Fruit fly (Drosophila melanogaster) whole organism, embryonic: ENCODE measurements around the gene CatB.
A peak's percentile ranks its signal among the peaks of the same experiment; 100 is the strongest.

Experiments
- Atf3 ChIP-seq: fragments of 200-800 bp; sonication (Bioruptor generic); optimal IDR thresholded peaks from 3 replicates; lab custom pipeline; 2016; ENCODE audit warnings: missing biosample characterization, missing genetic modification characterization
- CG10543 ChIP-seq: fragments of 200-800 bp; sonication (Bioruptor generic); optimal IDR thresholded peaks from 3 replicates; lab custom pipeline; 2017; ENCODE audit warnings: missing biosample characterization, mild to moderate bottlenecking, missing genetic modification characterization, moderate library complexity
- CG12155 ChIP-seq: fragments of 200-800 bp; sonication (Bioruptor generic); optimal IDR thresholded peaks from 3 replicates; lab custom pipeline; 2016; ENCODE audit warnings: missing biosample characterization, missing genetic modification characterization
- CG1233 ChIP-seq: fragments of 200-800 bp; sonication (Bioruptor generic); optimal IDR thresholded peaks from 4 replicates; lab custom pipeline; 2018; ENCODE audit warnings: missing biosample characterization, mild to moderate bottlenecking, missing genetic modification characterization
- CG12659 ChIP-seq: fragments of 200-800 bp; sonication (Bioruptor generic); optimal IDR thresholded peaks from 3 replicates; lab custom pipeline; 2017; ENCODE audit warnings: mild to moderate bottlenecking, missing biosample characterization, missing genetic modification reagents, missing genetic modification characterization
- CG12942 ChIP-seq: fragments of 200-800 bp; sonication (Bioruptor generic); optimal IDR thresholded peaks from 3 replicates; lab custom pipeline; 2016; ENCODE audit warnings: missing biosample characterization, missing genetic modification characterization
- CG13424 ChIP-seq: fragments of 200-800 bp; sonication (Bioruptor generic); optimal IDR thresholded peaks from 2 replicates; lab custom pipeline; 2019; ENCODE audit warnings: missing biosample characterization, mild to moderate bottlenecking, missing genetic modification characterization, moderate library complexity
- CG15011 ChIP-seq: fragments of 200-800 bp; sonication (Bioruptor generic); optimal IDR thresholded peaks from 3 replicates; lab custom pipeline; 2018; ENCODE audit warnings: missing biosample characterization, mild to moderate bottlenecking, missing genetic modification characterization
- CG15601 ChIP-seq: fragments of 200-800 bp; sonication (Bioruptor generic); optimal IDR thresholded peaks from 3 replicates; lab custom pipeline; 2019; ENCODE audit warnings: missing biosample characterization, mild to moderate bottlenecking, missing genetic modification characterization, moderate library complexity
- CG18599 ChIP-seq: fragments of 200-800 bp; sonication (Bioruptor generic); optimal IDR thresholded peaks from 3 replicates; lab custom pipeline; 2017; ENCODE audit warnings: missing biosample characterization, missing genetic modification characterization, mild to moderate bottlenecking, moderate library complexity, missing genetic modification reagents
- CG18764 ChIP-seq: fragments of 200-800 bp; sonication (Bioruptor generic); optimal IDR thresholded peaks from 3 replicates; lab custom pipeline; 2016; ENCODE audit warnings: missing biosample characterization, missing genetic modification characterization
- CG31441 ChIP-seq: fragments of 200-800 bp; sonication (Bioruptor generic); IDR thresholded peaks from 2 replicates; pipeline ENCODE4 v1.3.6; 2022; ENCODE audit warnings: missing biosample characterization, missing genetic modification characterization
- CG3163 ChIP-seq: fragments of 200-800 bp; sonication (Bioruptor generic); optimal IDR thresholded peaks from 3 replicates; lab custom pipeline; 2016; ENCODE audit warnings: missing biosample characterization, missing genetic modification characterization
- CG5953 ChIP-seq: fragments of 200-800 bp; sonication (Bioruptor generic); IDR thresholded peaks from 2 replicates; pipeline ENCODE4 v1.3.6; 2022; ENCODE audit warnings: missing biosample characterization, missing genetic modification characterization
- CG6272 ChIP-seq: fragments of 200-800 bp; sonication (Bioruptor generic); IDR thresholded peaks from 2 replicates; pipeline ENCODE4 v1.3.6; 2022; ENCODE audit warnings: missing biosample characterization, missing genetic modification characterization
- CG9932 ChIP-seq: fragments of 200-800 bp; sonication (Bioruptor generic); IDR thresholded peaks from 2 replicates; pipeline ENCODE4 v1.3.6; 2022; ENCODE audit warnings: missing biosample characterization, missing genetic modification characterization
- CTCF ChIP-seq: fragments of 200-800 bp; sonication (Bioruptor generic); optimal IDR thresholded peaks from 2 replicates; lab custom pipeline; 2017; ENCODE audit warnings: missing biosample characterization, mild to moderate bottlenecking, missing genetic modification characterization, moderate library complexity
- D19A ChIP-seq: fragments of 200-800 bp; optimal IDR thresholded peaks from 3 replicates; lab custom pipeline; 2019; ENCODE audit warnings: missing biosample characterization, mild to moderate bottlenecking, missing genetic modification characterization, moderate library complexity
- Dfd ChIP-seq, 2 experiments: fragments of >200 bp; optimal IDR thresholded peaks; 2 replicates each; lab custom pipeline; 2017; ENCODE audit warnings: missing biosample characterization in 2 of 2, missing genetic modification characterization in 2 of 2
- Dp ChIP-seq: fragments of 200-800 bp; sonication (Bioruptor generic); optimal IDR thresholded peaks from 2 replicates; lab custom pipeline; 2018; ENCODE audit warnings: missing biosample characterization, mild to moderate bottlenecking, missing genetic modification characterization, moderate library complexity
- E2f1 ChIP-seq: fragments of 200-800 bp; sonication (Bioruptor generic); IDR thresholded peaks from 2 replicates; pipeline ENCODE4 v1.3.6; 2022; ENCODE audit warnings: missing biosample characterization, missing genetic modification characterization
- E2f2 ChIP-seq: fragments of 200-800 bp; sonication (Bioruptor generic); IDR thresholded peaks from 2 replicates; pipeline ENCODE4 v1.3.6; 2022; ENCODE audit warnings: missing biosample characterization, missing genetic modification characterization
- Hand ChIP-seq: fragments of 200-800 bp; sonication (Bioruptor generic); optimal IDR thresholded peaks from 2 replicates; lab custom pipeline; 2017; ENCODE audit warnings: mild to moderate bottlenecking, missing biosample characterization, missing genetic modification reagents, missing genetic modification characterization
- Mrtf ChIP-seq: fragments of 200-800 bp; sonication (Bioruptor generic); IDR thresholded peaks from 3 replicates; pipeline ENCODE4 v1.3.6; 2022; ENCODE audit warnings: missing biosample characterization, missing genetic modification characterization
- NK7.1 ChIP-seq: fragments of 200-800 bp; sonication (Bioruptor generic); optimal IDR thresholded peaks from 3 replicates; lab custom pipeline; 2016; ENCODE audit warnings: missing biosample characterization, missing genetic modification characterization
- Scr ChIP-seq: fragments of 200-800 bp; sonication (Bioruptor generic); IDR thresholded peaks from 2 replicates; pipeline ENCODE4 v1.3.6; 2022; ENCODE audit warnings: missing biosample characterization, missing genetic modification characterization; ENCODE audit not compliant: partially characterized antibody
- Usf ChIP-seq: fragments of 200-800 bp; sonication (Bioruptor generic); optimal IDR thresholded peaks from 2 replicates; lab custom pipeline; 2017; ENCODE audit warnings: missing genotype, missing biosample characterization, missing genetic modification characterization
- amos ChIP-seq: fragments of 200-800 bp; sonication (Bioruptor generic); IDR thresholded peaks from 2 replicates; pipeline ENCODE4 v1.3.6; 2022; ENCODE audit warnings: missing biosample characterization, missing genetic modification characterization; ENCODE audit not compliant: partially characterized antibody
- aop ChIP-seq: fragments of 200-800 bp; sonication (Bioruptor generic); IDR thresholded peaks from 2 replicates; pipeline ENCODE4 v1.3.6; 2022; ENCODE audit warnings: missing biosample characterization, missing genetic modification characterization
- cato ChIP-seq: fragments of 200-800 bp; sonication (Bioruptor generic); optimal IDR thresholded peaks from 2 replicates; lab custom pipeline; 2016; ENCODE audit warnings: missing biosample characterization, missing genetic modification characterization, borderline replicate concordance
- cwo ChIP-seq: fragments of 200-800 bp; sonication (Bioruptor generic); optimal IDR thresholded peaks from 3 replicates; lab custom pipeline; 2017; ENCODE audit warnings: missing biosample characterization, missing genetic modification characterization, mild to moderate bottlenecking, moderate library complexity, missing genetic modification reagents
- fd96Cb ChIP-seq: fragments of 200-800 bp; sonication (Bioruptor generic); optimal IDR thresholded peaks from 2 replicates; lab custom pipeline; 2018; ENCODE audit warnings: missing biosample characterization, mild to moderate bottlenecking, missing genetic modification characterization, moderate library complexity
- hth ChIP-seq: fragments of >200 bp; optimal IDR thresholded peaks from 2 replicates; lab custom pipeline; 2017; ENCODE audit warnings: inconsistent platforms
- jing ChIP-seq: fragments of 200-800 bp; sonication (Bioruptor generic); optimal IDR thresholded peaks from 2 replicates; lab custom pipeline; 2018; ENCODE audit warnings: missing biosample characterization, mild to moderate bottlenecking, missing genetic modification characterization
- mirr ChIP-seq: fragments of 200-800 bp; sonication (Bioruptor generic); optimal IDR thresholded peaks from 3 replicates; lab custom pipeline; 2018; ENCODE audit warnings: missing biosample characterization, mild to moderate bottlenecking, missing genetic modification characterization
- nau ChIP-seq: fragments of 200-800 bp; sonication (Bioruptor generic); optimal IDR thresholded peaks from 3 replicates; lab custom pipeline; 2017; ENCODE audit warnings: missing biosample characterization, mild to moderate bottlenecking, missing genetic modification characterization, missing genetic modification reagents
- nmo ChIP-seq: fragments of 200-800 bp; sonication (Bioruptor generic); optimal IDR thresholded peaks from 2 replicates; lab custom pipeline; 2018; ENCODE audit warnings: missing biosample characterization, mild to moderate bottlenecking, missing genetic modification characterization, moderate library complexity
- odd ChIP-seq: fragments of 200-800 bp; sonication (Bioruptor generic); optimal IDR thresholded peaks from 2 replicates; lab custom pipeline; 2017; ENCODE audit warnings: missing biosample characterization, mild to moderate bottlenecking, missing genetic modification characterization
- onecut ChIP-seq: fragments of 200-800 bp; sonication (Bioruptor generic); IDR thresholded peaks from 2 replicates; pipeline ENCODE4 v1.3.6; 2022; ENCODE audit warnings: missing biosample characterization, missing genetic modification characterization
- pita ChIP-seq: fragments of 200-800 bp; sonication (Bioruptor generic); optimal IDR thresholded peaks from 2 replicates; lab custom pipeline; 2017; ENCODE audit warnings: missing biosample characterization, mild to moderate bottlenecking, missing genetic modification characterization
- pnt ChIP-seq: fragments of 200-800 bp; sonication (Bioruptor generic); optimal IDR thresholded peaks from 3 replicates; lab custom pipeline; 2016; ENCODE audit warnings: missing biosample characterization, missing genetic modification characterization
- ranshi ChIP-seq: fragments of 200-800 bp; sonication (Bioruptor generic); IDR thresholded peaks from 2 replicates; pipeline ENCODE4 v1.3.6; 2022; ENCODE audit warnings: missing biosample characterization, missing genetic modification characterization
- rib ChIP-seq: fragments of 200-800 bp; sonication (Bioruptor generic); IDR thresholded peaks from 2 replicates; pipeline ENCODE4 v1.3.6; 2022; ENCODE audit warnings: missing biosample characterization, missing genetic modification characterization
- sim ChIP-seq: fragments of 200-800 bp; sonication (Bioruptor generic); IDR thresholded peaks from 2 replicates; pipeline ENCODE4 v1.3.6; 2022; ENCODE audit warnings: missing biosample characterization, missing genetic modification characterization
- sr ChIP-seq: fragments of 200-800 bp; sonication (Bioruptor generic); IDR thresholded peaks from 3 replicates; pipeline ENCODE4 v1.3.6; 2022; ENCODE audit warnings: missing biosample characterization, missing genetic modification characterization
- stwl ChIP-seq: fragments of 200-800 bp; sonication (Bioruptor generic); optimal IDR thresholded peaks from 3 replicates; lab custom pipeline; 2018; ENCODE audit warnings: missing biosample characterization, mild to moderate bottlenecking, missing genetic modification characterization, moderate library complexity
- sug ChIP-seq: fragments of 200-800 bp; optimal IDR thresholded peaks from 2 replicates; lab custom pipeline; 2019; ENCODE audit warnings: missing biosample characterization, mild to moderate bottlenecking, missing genetic modification characterization, moderate library complexity
- tgo ChIP-seq: fragments of 200-800 bp; sonication (Bioruptor generic); IDR thresholded peaks from 3 replicates; pipeline ENCODE4 v1.3.6; 2022; ENCODE audit warnings: missing biosample characterization, missing genetic modification characterization
- tna ChIP-seq: fragments of 200-800 bp; sonication (Bioruptor generic); IDR thresholded peaks from 2 replicates; pipeline ENCODE4 v1.3.6; 2022; ENCODE audit warnings: missing biosample characterization, missing genetic modification characterization; ENCODE audit not compliant: partially characterized antibody
- twi ChIP-seq: fragments of 200-800 bp; optimal IDR thresholded peaks from 2 replicates; lab custom pipeline; 2019; ENCODE audit warnings: missing biosample characterization, mild to moderate bottlenecking, missing genetic modification characterization, moderate library complexity
- vfl ChIP-seq: fragments of 200-800 bp; sonication (Bioruptor generic); optimal IDR thresholded peaks from 2 replicates; lab custom pipeline; 2016; ENCODE audit warnings: missing biosample characterization, missing genetic modification characterization

The CatB gene

dm6 chr2L:8692426-8693180 is 12.8 kb upstream of the CatB start (continued):
- no peak for TF ChIP-seq CG15011 (GFP tag; lab: Kevin White, UChicago)
- peak; percentile 27 for TF ChIP-seq CG3163
- TF ChIP-seq CG18599 (GFP tag; lab: Kevin White, UChicago) = peak; percentile 61
- TF ChIP-seq CG15601 (tag; lab: Kevin White, UChicago) = no peak
- TF ChIP-seq CG10543 (GFP tag; lab: Kevin White, UChicago) = peak; percentile 78
- TF ChIP-seq CG18764 (GFP tag; lab: Kevin White, UChicago) = no peak
- peak; percentile 11 for TF ChIP-seq CG1233 (GFP tag; lab: Kevin White, UChicago)
- peak; percentile 42 for TF ChIP-seq CG13424
- TF ChIP-seq CG12155 (GFP tag; lab: Kevin White, UChicago) = peak; percentile 36
- no peak for TF ChIP-seq CG31441 (GFP tag; lab: Robert Waterston, UW)
- no peak for TF ChIP-seq Mrtf
- TF ChIP-seq Scr (GFP tag; lab: Robert Waterston, UW) = no peak
- no peak for TF ChIP-seq D19A
- TF ChIP-seq pnt (GFP tag; lab: Kevin White, UChicago) = no peak
- TF ChIP-seq onecut (GFP tag; lab: Robert Waterston, UW) = no peak
- no peak for TF ChIP-seq Dp (GFP tag; lab: Kevin White, UChicago)
- no peak for TF ChIP-seq Usf (GFP tag; lab: Kevin White, UChicago)
- no peak for TF ChIP-seq NK7.1 (GFP tag; lab: Kevin White, UChicago)
- TF ChIP-seq aop = no peak
- no peak for TF ChIP-seq E2f2 (GFP tag; lab: Robert Waterston, UW)
- peak; percentile 2 for TF ChIP-seq cwo (GFP tag; lab: Kevin White, UChicago)
- peak; percentile 78 for TF ChIP-seq sug (tag; lab: Kevin White, UChicago)
- no peak for TF ChIP-seq nmo
- TF ChIP-seq mirr (GFP tag; lab: Kevin White, UChicago) = no peak
- no peak for TF ChIP-seq ranshi (GFP tag; lab: Robert Waterston, UW)
- TF ChIP-seq fd96Cb = no peak
- no peak for TF ChIP-seq tgo (GFP tag; lab: Robert Waterston, UW)
- no peak for TF ChIP-seq CTCF (GFP tag; lab: Kevin White, UChicago)
- TF ChIP-seq sim (GFP tag; lab: Robert Waterston, UW) = no peak; the same call in 1 of the 2 replicates
- peak; percentile 91 for TF ChIP-seq rib
- TF ChIP-seq CG12942 (GFP tag; lab: Kevin White, UChicago) = no peak
- no peak for TF ChIP-seq tna (GFP tag; lab: Robert Waterston, UW)
- TF ChIP-seq pita (GFP tag; lab: Kevin White, UChicago) = no peak
- no peak for TF ChIP-seq nau (GFP tag; lab: Kevin White, UChicago)
- TF ChIP-seq Atf3 (GFP tag; lab: Kevin White, UChicago) = no peak
- TF ChIP-seq Dfd (GFP tag; optimal IDR thresholded peaks at IDR 0.05; lab: Kevin White, UChicago) = no peak
- no peak for TF ChIP-seq vfl (GFP tag; lab: Kevin White, UChicago)
- peak; percentile 59 for TF ChIP-seq Hand (GFP tag; lab: Kevin White, UChicago)

DNA sequence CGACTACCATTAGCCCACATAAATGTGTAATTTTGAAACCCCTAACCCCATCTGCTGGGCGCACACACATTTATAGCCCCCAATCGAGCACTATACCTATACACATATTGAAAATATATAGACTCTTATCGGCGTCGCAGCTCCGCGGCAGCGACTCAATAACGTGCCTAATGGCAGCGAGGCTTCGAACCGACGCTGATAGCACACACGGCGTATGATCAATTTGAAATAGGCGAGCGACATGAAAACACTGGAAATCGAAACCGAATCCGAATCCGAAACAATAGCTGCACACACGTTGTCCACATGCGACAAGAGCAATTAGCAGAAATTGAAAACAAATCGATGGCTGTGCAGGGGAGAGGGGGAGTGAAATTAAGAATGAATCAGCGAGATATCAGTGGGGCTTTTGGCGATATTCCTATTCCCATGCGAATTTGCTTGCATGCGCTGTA is 11.1 kb upstream of the CatB start:
- peak; percentile 3 for TF ChIP-seq twi (tag; lab: Kevin White, UChicago)
- 0 out of 2 replicates have a peak, but pooled peaks have one; percentile 11 for TF ChIP-seq CG5953 (GFP tag; lab: Robert Waterston, UW)
- no peak for TF ChIP-seq sr (GFP tag; lab: Robert Waterston, UW)
- no peak for TF ChIP-seq CG12659
- TF ChIP-seq CG9932 (GFP tag; lab: Robert Waterston, UW) = peak; percentile 45; the same call in 1 of the 2 replicates
- TF ChIP-seq cato (GFP tag; lab: Kevin White, UChicago) = no peak
- TF ChIP-seq E2f1 = no peak
- TF ChIP-seq hth (lab: Kevin White, UChicago) = no peak
- no peak for TF ChIP-seq onecut (GFP tag; lab: Robert Waterston, UW)
- no peak for TF ChIP-seq odd (GFP tag; lab: Kevin White, UChicago)
- no peak for TF ChIP-seq stwl (tag; lab: Kevin White, UChicago)
- no peak for TF ChIP-seq CTCF (GFP tag; lab: Kevin White, UChicago)
- TF ChIP-seq jing (GFP tag; lab: Kevin White, UChicago) = no peak
- TF ChIP-seq amos (GFP tag; lab: Robert Waterston, UW) = no peak
- no peak for TF ChIP-seq CG6272
